Fruit fly (Drosophila melanogaster): ENCODE measurements around the gene CG7546.

- TF ChIP-seq CG8478 (optimal IDR thresholded peaks at IDR 0.05) (no peak), CTCF (optimal IDR thresholded peaks at IDR 0.05) (no peak)
Measured at dm6 chr3L:7527661-7528379, 17.0 kb downstream of the CG7546 start.
